Worm (Caenorhabditis elegans) whole organism, L4 larva: ENCODE data around the gene lect-2.

Experiments
- Y75B8A.6 ChIP-seq: fragments of 200-800 bp; sonication (Bioruptor generic); IDR thresholded peaks from 2 replicates; pipeline ENCODE4 v1.3.6; 2022; ENCODE audit warnings: missing genetic modification reagents, missing genetic modification characterization, missing compliant biosample characterization
- ceh-28 ChIP-seq: fragments of 150-350 bp; optimal IDR thresholded peaks from 2 replicates; lab custom pipeline; 2014; ENCODE audit warnings: missing biosample characterization, missing genetic modification reagents, missing genetic modification characterization
- hlh-11 ChIP-seq: fragments of 200-800 bp; sonication (Bioruptor generic); optimal IDR thresholded peaks from 2 replicates; lab custom pipeline; 2018; ENCODE audit warnings: mild to moderate bottlenecking, missing genetic modification characterization, missing compliant biosample characterization
- lin-13 ChIP-seq: fragments of 150-350 bp; optimal IDR thresholded peaks from 2 replicates; lab custom pipeline; 2014; ENCODE audit warnings: missing biosample characterization, missing genetic modification reagents, missing genetic modification characterization
- nhr-10 ChIP-seq: fragments of 150-350 bp; optimal IDR thresholded peaks from 2 replicates; lab custom pipeline; 2014; ENCODE audit warnings: missing biosample characterization, missing genetic modification characterization
- nhr-237 ChIP-seq: sonication (generic microtip); optimal IDR thresholded peaks from 2 replicates; lab custom pipeline; 2017; ENCODE audit warnings: missing biosample characterization, missing genetic modification characterization
- nhr-76 ChIP-seq: fragments of 150-350 bp; optimal IDR thresholded peaks from 2 replicates; lab custom pipeline; 2014; ENCODE audit warnings: missing biosample characterization, missing genetic modification characterization
- pha-4 ChIP-seq, 2 experiments: fragments of 150-350 bp in 1 of 2; fragments of 200-800 bp in 1 of 2; sonication (Bioruptor generic) in 1 of 2; IDR thresholded peaks in 1 of 2; optimal IDR thresholded peaks in 1 of 2; 2 replicates each; pipeline versions ENCODE4 v1.3.6 to Lab custom; 2014 to 2022; ENCODE audit warnings: missing genetic modification characterization in 2 of 2, missing genetic modification reagents in 2 of 2, missing biosample characterization in 1 of 2, missing compliant biosample characterization in 1 of 2
- sdz-12 ChIP-seq: fragments of 200-800 bp; sonication (Bioruptor generic); optimal IDR thresholded peaks from 2 replicates; lab custom pipeline; 2018; ENCODE audit warnings: mild to moderate bottlenecking, missing genetic modification characterization, missing compliant biosample characterization
- skn-1 ChIP-seq: fragments of 150-350 bp; optimal IDR thresholded peaks from 2 replicates; lab custom pipeline; 2014; ENCODE audit warnings: missing biosample characterization, missing genetic modification characterization
- tag-97 ChIP-seq: fragments of 200-800 bp; sonication (Bioruptor generic); IDR thresholded peaks from 2 replicates; pipeline ENCODE4 v1.3.6; 2022; ENCODE audit warnings: missing genetic modification characterization, missing compliant biosample characterization
- ztf-11 ChIP-seq: fragments of 150-350 bp; optimal IDR thresholded peaks from 2 replicates; lab custom pipeline; 2014; ENCODE audit warnings: missing biosample characterization, missing genetic modification characterization

DNA sequence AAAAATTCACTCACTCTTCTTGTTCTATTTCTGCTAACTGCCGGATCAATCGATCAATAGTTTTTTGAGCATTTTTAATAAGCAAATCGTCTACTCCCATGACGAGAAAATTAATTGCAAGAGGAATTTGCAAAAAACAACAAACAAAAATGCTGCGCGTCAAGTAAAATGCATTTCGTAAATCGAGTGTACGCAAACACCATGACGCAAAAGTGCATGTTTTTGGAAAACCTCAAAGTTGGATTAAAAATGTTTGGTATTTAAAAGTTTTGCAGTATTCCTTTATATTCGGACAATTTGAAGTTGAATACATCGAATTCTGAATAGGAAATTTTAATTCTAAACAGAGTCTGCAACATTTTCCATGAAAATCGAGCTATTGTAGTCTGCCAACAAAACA lies 48.7 kb downstream of the lect-2 start, which contains the start of gene ZK1248.19:
- no peak for TF ChIP-seq tag-97 (GFP tag; lab: Robert Waterston, UW)
- no peak for TF ChIP-seq ceh-28
- no peak for TF ChIP-seq nhr-10 (tag; lab: Kevin White, UChicago)
- no peak for TF ChIP-seq Y75B8A.6 (GFP tag; lab: Robert Waterston, UW)
- TF ChIP-seq skn-1 (tag; lab: Kevin White, UChicago): no peak
- no peak for TF ChIP-seq lin-13
- no peak for TF ChIP-seq nhr-76 (tag; lab: Kevin White, UChicago)
- no peak for TF ChIP-seq ztf-11
- TF ChIP-seq nhr-237: no peak
- no peak for TF ChIP-seq hlh-11
- no peak for TF ChIP-seq sdz-12 (GFP tag; lab: Kevin White, UChicago)
- TF ChIP-seq pha-4 (GFP tag; IDR thresholded peaks at IDR 0.05; lab: Robert Waterston, UW): no peak
- no peak for TF ChIP-seq pha-4 (tag; optimal IDR thresholded peaks at IDR 0.05; lab: Kevin White, UChicago)
